Worm (Caenorhabditis elegans): ENCODE measurements around the gene ragc-1.
A peak's percentile ranks its signal among the peaks of the same experiment; 100 is the strongest.

Gene ragc-1

ce11 chrIV:11574331-11574730 lies 30.4 kb downstream of the ragc-1 start:
- TF ChIP-seq chd-7 (tag; optimal IDR thresholded peaks at IDR 0.05) (no peak), B0019.2 (GFP tag; conservative IDR thresholded peaks at IDR 0.05) (no peak), hrde-1 (tag; optimal IDR thresholded peaks at IDR 0.05; ENCODE audit: borderline replicate concordance) (no peak), F39B2.1 (GFP tag; IDR thresholded peaks at IDR 0.05) (no peak), cebp-1 (GFP tag; IDR thresholded peaks at IDR 0.05) (no peak), cebp-1 (tag; optimal IDR thresholded peaks at IDR 0.05) (no peak), ets-4 (GFP tag; optimal IDR thresholded peaks at IDR 0.05) (no peak), madf-6 (GFP tag; IDR thresholded peaks at IDR 0.05) (no peak), lsy-27 (tag; optimal IDR thresholded peaks at IDR 0.05; ENCODE audit: borderline replicate concordance, insufficient read depth) (no peak), Y79H2A.3 (GFP tag; conservative IDR thresholded peaks at IDR 0.05) (no peak), F49E8.2 (tag; optimal IDR thresholded peaks at IDR 0.05; ENCODE audit: insufficient read depth) (no peak), hmg-1.2 (GFP tag; IDR thresholded peaks at IDR 0.05) (no peak), Y95B8A.8 (GFP tag; IDR thresholded peaks at IDR 0.05) (no peak), F33H1.4 (GFP tag; IDR thresholded peaks at IDR 0.05) (no peak), madf-10 (tag; optimal IDR thresholded peaks at IDR 0.05) (no peak), lir-1 (GFP tag; conservative IDR thresholded peaks at IDR 0.05) (no peak)

ce11 chrIV:11572524-11572923 lies 32.2 kb downstream of the ragc-1 start:
- TF ChIP-seq dox-1 (GFP tag; IDR thresholded peaks at IDR 0.05) (no peak), nhr-27 (tag; optimal IDR thresholded peaks at IDR 0.05) (no peak), unc-130 (GFP tag; optimal IDR thresholded peaks at IDR 0.05) (no peak), Y95B8A.8 (GFP tag; IDR thresholded peaks at IDR 0.05) (no peak), F37B4.10 (GFP tag; IDR thresholded peaks at IDR 0.05) (no peak), dpl-1 (GFP tag; optimal IDR thresholded peaks at IDR 0.05) (no peak), zfh-2 (GFP tag; conservative IDR thresholded peaks at IDR 0.05) (no peak), hlh-26 (GFP tag; conservative IDR thresholded peaks at IDR 0.05) (no peak), rcor-1 (GFP tag; IDR thresholded peaks at IDR 0.05) (no peak), B0336.3 (GFP tag; IDR thresholded peaks at IDR 0.05) (no peak), repo-1 (tag; optimal IDR thresholded peaks at IDR 0.05) (no peak), lsy-27 (tag; optimal IDR thresholded peaks at IDR 0.05; ENCODE audit: borderline replicate concordance, insufficient read depth) (no peak), lin-35 (GFP tag; optimal IDR thresholded peaks at IDR 0.05) (no peak), F23B12.7 (tag; optimal IDR thresholded peaks at IDR 0.05; ENCODE audit: insufficient read depth) (no peak), cebp-2 (GFP tag; IDR thresholded peaks at IDR 0.05) (no peak)

- TF ChIP-seq zfh-2 (GFP tag; conservative IDR thresholded peaks at IDR 0.05) = 0 out of 2 replicates have a peak, but pooled peaks have one; percentile 4
- peak; percentile 2 for TF ChIP-seq somi-1 (GFP tag; optimal IDR thresholded peaks at IDR 0.05)
- TF ChIP-seq attf-3 (GFP tag; conservative IDR thresholded peaks at IDR 0.05) = no peak
- TF ChIP-seq sptf-2 (GFP tag; optimal IDR thresholded peaks at IDR 0.05) = no peak
- peak; percentile 18; the same call in 1 of the 2 replicates for TF ChIP-seq ekl-4 (GFP tag; IDR thresholded peaks at IDR 0.05)
Measured at ce11 chrIV:11571374-11571839, 33.3 kb downstream of the ragc-1 start.

- TF ChIP-seq lsy-27 (tag; optimal IDR thresholded peaks at IDR 0.05; ENCODE audit: borderline replicate concordance, insufficient read depth) (no peak), ceh-91 (GFP tag; IDR thresholded peaks at IDR 0.05) (no peak), hlh-12 (tag; optimal IDR thresholded peaks at IDR 0.05) (no peak), C06A6.2 (GFP tag; conservative IDR thresholded peaks at IDR 0.05) (no peak), madf-8 (GFP tag; conservative IDR thresholded peaks at IDR 0.05) (no peak), hrde-1 (tag; optimal IDR thresholded peaks at IDR 0.05; ENCODE audit: borderline replicate concordance) (no peak), nhr-120 (GFP tag; IDR thresholded peaks at IDR 0.05) (no peak), tlf-1 (GFP tag; optimal IDR thresholded peaks at IDR 0.05) (no peak), dpff-1 (tag; optimal IDR thresholded peaks at IDR 0.05) (no peak), Y53G8AR.9 (GFP tag; conservative IDR thresholded peaks at IDR 0.05) (no peak), F49E8.2 (tag; optimal IDR thresholded peaks at IDR 0.05; ENCODE audit: insufficient read depth) (no peak), nfya-2 (GFP tag; IDR thresholded peaks at IDR 0.05) (no peak), F52B5.7 (tag; optimal IDR thresholded peaks at IDR 0.05) (no peak), ztf-6 (GFP tag; IDR thresholded peaks at IDR 0.05) (no peak), ztf-25 (GFP tag; IDR thresholded peaks at IDR 0.05) (no peak), cebp-2 (GFP tag; IDR thresholded peaks at IDR 0.05) (no peak), madf-10 (tag; optimal IDR thresholded peaks at IDR 0.05) (no peak)
Measured at ce11 chrIV:11570200-11570599, 34.5 kb downstream of the ragc-1 start, which contains the start of gene srgp-1. Gene srgp-1 (plus strand): TSS chrIV:11570500.
